Worm (Caenorhabditis elegans) whole organism, L3 larva: ENCODE measurements around the gene R01E6.5.

Source experiments
- ceh-82 ChIP-seq: fragments of 150-350 bp; optimal IDR thresholded peaks from 2 replicates; lab custom pipeline; 2014; ENCODE audit warnings: missing biosample characterization, missing genetic modification characterization
- jun-1 ChIP-seq: fragments of 150-350 bp; optimal IDR thresholded peaks from 2 replicates; lab custom pipeline; 2014; ENCODE audit warnings: missing biosample characterization, missing genetic modification reagents, missing genetic modification characterization
- pha-4 ChIP-seq: fragments of 150-350 bp; optimal IDR thresholded peaks from 2 replicates; lab custom pipeline; 2014; ENCODE audit warnings: missing biosample characterization, missing genetic modification reagents, missing genetic modification characterization
- snpc-4 ChIP-seq: fragments of 150-350 bp; optimal IDR thresholded peaks from 2 replicates; lab custom pipeline; 2014; ENCODE audit warnings: missing biosample characterization, missing genetic modification characterization

DNA sequence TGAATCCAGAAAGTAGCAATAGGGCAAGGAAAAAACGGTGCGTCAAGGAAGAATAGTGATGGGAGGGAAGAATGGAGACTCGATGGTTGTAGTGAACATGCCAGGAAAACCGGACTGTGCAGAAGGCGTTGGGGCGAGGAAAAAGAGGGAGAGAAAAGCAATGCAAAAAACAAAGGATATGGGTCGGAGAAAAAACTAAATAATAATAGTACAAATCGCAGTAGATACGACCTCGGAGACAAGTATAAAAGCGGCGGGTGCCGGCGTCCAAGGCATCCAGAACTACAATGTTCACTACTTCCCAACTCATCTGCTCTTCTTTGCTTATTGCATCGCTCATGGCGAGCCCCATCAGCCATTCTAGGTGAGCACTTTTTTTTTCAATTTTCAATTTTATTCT is at the start of gene R01E6.5:
- TF ChIP-seq pha-4 (tag; lab: Kevin White, UChicago) (no peak), jun-1 (tag; lab: Kevin White, UChicago) (no peak), snpc-4 (tag; lab: Kevin White, UChicago) (no peak), ceh-82 (tag; lab: Kevin White, UChicago) (no peak)
